Fruit fly (Drosophila melanogaster): Measurements from ENCODE around the gene CG11563.

CG11563 gene

DNA sequence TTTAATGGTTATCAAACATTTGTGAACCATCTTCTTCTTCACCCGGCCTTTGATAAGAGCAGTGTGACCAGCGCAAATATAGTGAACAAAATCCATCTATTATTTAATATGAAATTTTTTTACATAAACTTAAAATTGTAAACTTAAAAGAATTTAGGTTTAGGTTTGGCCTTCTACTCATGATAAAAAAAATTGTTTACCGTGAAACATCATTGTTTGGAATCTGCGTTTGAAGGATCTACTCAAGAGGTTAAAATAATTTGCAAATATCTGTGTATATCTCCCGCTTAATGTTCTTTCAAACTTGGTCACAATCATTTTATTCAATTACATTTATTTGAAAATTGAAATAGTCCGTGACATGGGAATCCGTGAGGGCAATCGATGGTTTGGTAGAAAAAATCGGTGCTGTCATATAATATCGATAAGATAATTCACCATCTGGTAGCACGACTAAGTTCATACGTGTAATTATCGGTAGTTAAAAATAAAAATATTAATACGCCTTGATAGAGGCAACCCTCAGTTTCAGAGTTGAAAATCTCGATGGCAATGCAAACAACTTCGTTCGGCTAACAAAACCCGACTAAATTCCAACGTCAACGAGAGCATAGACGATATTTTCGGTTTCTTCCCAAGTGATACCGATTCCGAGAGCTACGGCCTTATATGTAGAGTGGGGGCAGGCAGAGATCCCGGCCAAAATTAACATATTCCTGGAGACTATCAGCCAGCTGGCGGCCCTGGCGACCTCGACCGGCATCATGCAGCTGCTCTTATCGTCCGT lies 35.1 kb downstream of the CG11563 start, which contains the start of the genes betaGlu and sip3 (continued):
- TF ChIP-seq CG3847 (GFP tag; IDR thresholded peaks at IDR 0.05) (no peak), CG10274 (GFP tag; optimal IDR thresholded peaks at IDR 0.05) (no peak), CG13123 (GFP tag; optimal IDR thresholded peaks at IDR 0.05) (peak; percentile 0), CG1529 (GFP tag; optimal IDR thresholded peaks at IDR 0.05) (no peak), Nf-YA (GFP tag; IDR thresholded peaks at IDR 0.05) (no peak), Neu2 (GFP tag; optimal IDR thresholded peaks at IDR 0.05; ENCODE audit: borderline replicate concordance) (no peak), CG3281 (GFP tag; optimal IDR thresholded peaks at IDR 0.05) (no peak), Hsf (GFP tag; optimal IDR thresholded peaks at IDR 0.05) (peak; percentile 13), HmgZ (tag; optimal IDR thresholded peaks at IDR 0.05) (peak; percentile 43), sr (GFP tag; IDR thresholded peaks at IDR 0.05) (no peak), CG34422 (GFP tag; IDR thresholded peaks at IDR 0.05) (no peak), CG5953 (GFP tag; IDR thresholded peaks at IDR 0.05) (no peak), CG16813 (GFP tag; IDR thresholded peaks at IDR 0.05; ENCODE audit: partially characterized antibody) (peak; percentile 91), CG32532 (GFP tag; IDR thresholded peaks at IDR 0.05) (no peak), HHEX (GFP tag; optimal IDR thresholded peaks at IDR 0.05) (no peak), bbx (GFP tag; IDR thresholded peaks at IDR 0.05; ENCODE audit: partially characterized antibody) (peak; percentile 92), schlank (tag; optimal IDR thresholded peaks at IDR 0.05) (no peak), ro (GFP tag; IDR thresholded peaks at IDR 0.05) (no peak), Awh (GFP tag; IDR thresholded peaks at IDR 0.05) (no peak), dan (GFP tag; IDR thresholded peaks at IDR 0.05) (no peak), E2f2 (GFP tag; IDR thresholded peaks at IDR 0.05) (peak; percentile 50; the same call in 1 of the 2 replicates), crp (GFP tag; optimal IDR thresholded peaks at IDR 0.05) (peak in 1 of 2 experiments; percentile 48), insv (GFP tag; optimal IDR thresholded peaks at IDR 0.05) (no peak), ac (GFP tag; optimal IDR thresholded peaks at IDR 0.05) (no peak), HLH3B (GFP tag; IDR thresholded peaks at IDR 0.05) (no peak), cwo (GFP tag; optimal IDR thresholded peaks at IDR 0.05) (no peak), en (GFP tag; optimal IDR thresholded peaks at IDR 0.05) (no peak), CG2875 (GFP tag; optimal IDR thresholded peaks at IDR 0.05) (no peak), CG13296 (GFP tag; optimal IDR thresholded peaks at IDR 0.05) (no peak), Ets97D (GFP tag; optimal IDR thresholded peaks at IDR 0.05) (peak; percentile 47), fd64A (GFP tag; optimal IDR thresholded peaks at IDR 0.05) (no peak), CG11456 (GFP tag; IDR thresholded peaks at IDR 0.05) (no peak), NfI (GFP tag; optimal IDR thresholded peaks at IDR 0.05) (no peak), CG1603 (tag; optimal IDR thresholded peaks at IDR 0.05) (peak; percentile 40), Dll (GFP tag; IDR thresholded peaks at IDR 0.05; ENCODE audit: partially characterized antibody) (peak; percentile 91), CG4360 (GFP tag; IDR thresholded peaks at IDR 0.05) (no peak), CG31441 (GFP tag; IDR thresholded peaks at IDR 0.05) (peak; percentile 22; the same call in 1 of the 2 replicates), inv (GFP tag; IDR thresholded peaks at IDR 0.05; ENCODE audit: partially characterized antibody) (peak; percentile 94), CG10654 (GFP tag; optimal IDR thresholded peaks at IDR 0.05) (no peak), run (tag; optimal IDR thresholded peaks at IDR 0.05) (no peak), CG10979 (tag; optimal IDR thresholded peaks at IDR 0.05) (no peak), Sry-δ (GFP tag; optimal IDR thresholded peaks at IDR 0.05) (peak; percentile 79), CG9932 (GFP tag; IDR thresholded peaks at IDR 0.05) (peak; percentile 48; the same call in 1 of the 2 replicates), sima (GFP tag; optimal IDR thresholded peaks at IDR 0.05) (no peak), CG12155 (GFP tag; optimal IDR thresholded peaks at IDR 0.05) (peak; percentile 13), Doc3 (GFP tag; IDR thresholded peaks at IDR 0.05; ENCODE audit: partially characterized antibody) (peak; percentile 82), cad (GFP tag; optimal IDR thresholded peaks at IDR 0.05) (no peak), CoRest (tag; optimal IDR thresholded peaks at IDR 0.05) (peak; percentile 39), CG2129 (GFP tag; IDR thresholded peaks at IDR 0.05; ENCODE audit: partially characterized antibody) (peak; percentile 62)
